Fruit fly (Drosophila melanogaster): Measurements from ENCODE around the gene GATAd.

GATAd gene

DNA sequence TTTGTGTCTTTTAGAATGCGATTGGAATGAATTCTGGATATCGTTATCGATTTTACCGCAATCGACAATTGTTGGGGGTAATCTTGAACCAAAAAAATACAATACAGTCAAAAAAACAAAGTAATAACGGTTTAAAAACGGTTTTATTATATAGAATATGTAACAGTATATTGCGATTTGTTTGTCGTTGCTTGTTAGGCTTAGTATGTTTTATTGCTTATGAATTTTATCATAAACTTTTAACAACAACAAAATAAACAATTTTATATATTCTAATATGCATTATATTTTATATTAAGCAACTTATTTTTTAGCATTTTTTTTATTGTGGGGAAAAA is 33.8 kb upstream of the GATAd start, which contains the start of gene CYLD (continued):
- TF ChIP-seq sens (GFP tag) (peak; percentile 96), salm (tag; optimal IDR thresholded peaks at IDR 0.05) (peak; percentile 63), ato (GFP tag; IDR thresholded peaks at IDR 0.05; ENCODE audit: partially characterized antibody) (no peak), tap (tag; optimal IDR thresholded peaks at IDR 0.05) (peak; percentile 68), CG12769 (tag; optimal IDR thresholded peaks at IDR 0.05) (peak; percentile 64), zf30C (GFP tag; optimal IDR thresholded peaks at IDR 0.05) (peak; percentile 86), CG12744 (GFP tag; optimal IDR thresholded peaks at IDR 0.05) (no peak), Dbx (GFP tag; IDR thresholded peaks at IDR 0.05) (peak; percentile 57; the same call in 1 of the 3 replicates), Nf-YC (tag; optimal IDR thresholded peaks at IDR 0.05) (peak; percentile 63), Opbp (GFP tag; IDR thresholded peaks at IDR 0.05; ENCODE audit: partially characterized antibody) (no peak), CG33557 (GFP tag; optimal IDR thresholded peaks at IDR 0.05) (peak; percentile 6), CG1603 (tag; optimal IDR thresholded peaks at IDR 0.05) (peak; percentile 76), CG10209 (GFP tag; optimal IDR thresholded peaks at IDR 0.05) (peak; percentile 52), CG7786 (GFP tag; optimal IDR thresholded peaks at IDR 0.05) (no peak), CG12236 (GFP tag; optimal IDR thresholded peaks at IDR 0.05) (no peak), CG6765 (GFP tag; optimal IDR thresholded peaks at IDR 0.05) (peak; percentile 18), CG6854 (GFP tag; optimal IDR thresholded peaks at IDR 0.05) (peak; percentile 27), Lhr (GFP tag; optimal IDR thresholded peaks at IDR 0.05) (peak; percentile 23), ranshi (GFP tag; IDR thresholded peaks at IDR 0.05) (no peak; the same call in 1 of the 2 replicates), Side (GFP tag; optimal IDR thresholded peaks at IDR 0.05) (no peak), CG15011 (GFP tag; optimal IDR thresholded peaks at IDR 0.05) (peak; percentile 16), CG12659 (GFP tag; optimal IDR thresholded peaks at IDR 0.05) (peak; percentile 67), Mes4 (GFP tag; optimal IDR thresholded peaks at IDR 0.05) (no peak), CG1024 (GFP tag; IDR thresholded peaks at IDR 0.05) (peak; percentile 44; the same call in 1 of the 2 replicates), CG6683 (GFP tag; optimal IDR thresholded peaks at IDR 0.05) (peak; percentile 57), CG32532 (GFP tag; IDR thresholded peaks at IDR 0.05) (peak; percentile 84; the same call in 1 of the 2 replicates), CG17568 (GFP tag; optimal IDR thresholded peaks at IDR 0.05) (no peak), Sry-δ (GFP tag; optimal IDR thresholded peaks at IDR 0.05) (peak; percentile 39), Camta (GFP tag; optimal IDR thresholded peaks at IDR 0.05) (peak; percentile 5), CG6654 (GFP tag; optimal IDR thresholded peaks at IDR 0.05) (no peak), dm (GFP tag; optimal IDR thresholded peaks at IDR 0.05) (no peak), B-H1 (GFP tag; IDR thresholded peaks at IDR 0.05) (peak; percentile 61; the same call in 1 of the 3 replicates), CG11695 (GFP tag; IDR thresholded peaks at IDR 0.05) (peak; percentile 75), CG43689 (GFP tag; IDR thresholded peaks at IDR 0.05) (no peak), CG9932 (GFP tag; IDR thresholded peaks at IDR 0.05) (no peak), bcd (GFP tag; optimal IDR thresholded peaks at IDR 0.05) (no peak), CG13894 (tag; optimal IDR thresholded peaks at IDR 0.05) (peak; percentile 58), CG9727 (GFP tag; optimal IDR thresholded peaks at IDR 0.05) (peak; percentile 72), Xbp1 (GFP tag; optimal IDR thresholded peaks at IDR 0.05) (peak; percentile 77), Usf (GFP tag; optimal IDR thresholded peaks at IDR 0.05) (no peak), Awh (GFP tag; IDR thresholded peaks at IDR 0.05) (no peak), HmgZ (tag; optimal IDR thresholded peaks at IDR 0.05) (peak; percentile 42), slbo (GFP tag; IDR thresholded peaks at IDR 0.05) (peak; percentile 77), E2f2 (GFP tag; IDR thresholded peaks at IDR 0.05) (peak; percentile 65), CG11696 (GFP tag; IDR thresholded peaks at IDR 0.05) (peak; percentile 40; the same call in 1 of the 2 replicates), D (optimal IDR thresholded peaks at IDR 0.05) (no peak), D (GFP tag; optimal IDR thresholded peaks at IDR 0.05) (peak; percentile 29), tgo (GFP tag; IDR thresholded peaks at IDR 0.05) (peak; percentile 61; the same call in 2 of the 3 replicates), odd (GFP tag; optimal IDR thresholded peaks at IDR 0.05) (peak; percentile 70), CG16863 (GFP tag; optimal IDR thresholded peaks at IDR 0.05) (peak; percentile 14), B-H2 (GFP tag; optimal IDR thresholded peaks at IDR 0.05) (peak; percentile 14), CG1792 (GFP tag; optimal IDR thresholded peaks at IDR 0.05) (no peak)

Measured in whole organism, embryonic.